Worm (Caenorhabditis elegans) whole organism, early embryonic: ENCODE measurements around the gene R09A8.9.

ENCODE experiments used
- aly-1 ChIP-seq: sonication (generic microtip); optimal IDR thresholded peaks from 2 replicates; lab custom pipeline; 2016; ENCODE audit warnings: missing genetic modification characterization, missing compliant biosample characterization
- ama-1 ChIP-seq: fragments of 150-350 bp; optimal IDR thresholded peaks from 2 replicates; lab custom pipeline; 2014
- flt-1 ChIP-seq: fragments of 200-800 bp; sonication (Bioruptor generic); IDR thresholded peaks from 2 replicates; pipeline ENCODE4 v1.3.6; 2022; ENCODE audit warnings: missing genetic modification characterization, missing compliant biosample characterization
- scrt-1 ChIP-seq: fragments of 200-800 bp; sonication (Bioruptor generic); IDR thresholded peaks from 2 replicates; pipeline ENCODE4 v1.3.6; 2022; ENCODE audit warnings: missing genetic modification characterization, missing compliant biosample characterization
- tra-4 ChIP-seq: sonication (generic microtip); optimal IDR thresholded peaks from 2 replicates; lab custom pipeline; 2017; ENCODE audit warnings: missing genetic modification characterization, missing compliant biosample characterization

ce11 chrX:12596868-12597267 is 6.9 kb upstream of the R09A8.9 start, which contains the start of gene T24D5.4:
- TF ChIP-seq flt-1 (no peak), tra-4 (tag; lab: Kevin White, UChicago) (no peak), aly-1 (tag; lab: Kevin White, UChicago) (no peak), ama-1 (lab: Kevin White, UChicago) (no peak), scrt-1 (GFP tag; lab: Robert Waterston, UW) (no peak)
